Fruit fly (Drosophila melanogaster) whole organism, prepupa: Measurements from ENCODE around the gene RecQ5.

Experiments
- CG16779 ChIP-seq: fragments of 200-800 bp; sonication (Bioruptor generic); optimal IDR thresholded peaks from 3 replicates; lab custom pipeline; 2017; ENCODE audit warnings: missing biosample characterization, mild to moderate bottlenecking, missing genetic modification characterization
- CG3032 ChIP-seq: fragments of 200-800 bp; optimal IDR thresholded peaks from 2 replicates; lab custom pipeline; 2019; ENCODE audit warnings: missing biosample characterization, mild to moderate bottlenecking, missing genetic modification characterization, moderate library complexity
- CG6808 ChIP-seq: fragments of 200-800 bp; sonication (Bioruptor generic); optimal IDR thresholded peaks from 3 replicates; lab custom pipeline; 2017; ENCODE audit warnings: missing biosample characterization, missing genetic modification characterization, mild to moderate bottlenecking, moderate library complexity, missing genetic modification reagents
- CG6854 ChIP-seq: fragments of 200-800 bp; sonication (Bioruptor generic); optimal IDR thresholded peaks from 2 replicates; lab custom pipeline; 2017; ENCODE audit warnings: missing biosample characterization, mild to moderate bottlenecking, missing genetic modification characterization
- CG8119 ChIP-seq: fragments of 200-800 bp; sonication (Bioruptor generic); IDR thresholded peaks from 3 replicates; pipeline ENCODE4 v1.3.6; 2022; ENCODE audit warnings: missing biosample characterization, missing genetic modification characterization
- Eip93F ChIP-seq: fragments of 200-800 bp; sonication (Bioruptor generic); optimal IDR thresholded peaks from 2 replicates; lab custom pipeline; 2016; ENCODE audit warnings: missing biosample characterization, mild to moderate bottlenecking, missing genetic modification characterization

DNA sequence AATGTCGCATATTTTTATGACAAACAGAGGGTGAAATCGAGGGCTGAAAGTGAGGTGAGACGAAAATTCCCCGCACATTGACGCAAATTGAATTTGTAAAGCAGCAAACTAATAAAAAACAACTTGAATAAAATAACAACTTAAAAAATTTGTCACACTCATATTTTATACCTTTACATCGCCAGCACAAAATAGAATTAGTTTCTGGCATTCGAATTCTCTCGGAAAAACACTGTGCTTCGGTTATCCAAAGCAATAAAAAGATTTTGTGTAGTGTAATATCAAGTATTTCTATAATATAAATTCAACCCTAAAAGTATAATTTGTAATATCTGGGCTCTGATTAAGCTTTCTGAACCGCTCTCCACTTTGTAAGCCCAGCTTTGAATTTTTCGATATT lies 26.6 kb downstream of the RecQ5 start:
- no peak for TF ChIP-seq CG6808
- no peak for TF ChIP-seq CG16779 (tag; lab: Kevin White, UChicago)
- no peak for TF ChIP-seq CG8119
- no peak for TF ChIP-seq CG6854 (GFP tag; lab: Kevin White, UChicago)
- no peak for TF ChIP-seq CG3032 (tag; lab: Kevin White, UChicago)
- no peak for TF ChIP-seq Eip93F (GFP tag; lab: Kevin White, UChicago)
